Worm (Caenorhabditis elegans) whole organism, L1 larva: ENCODE results near the gene sel-7.

Experiments
- C04F5.9 ChIP-seq: sonication (generic microtip); optimal IDR thresholded peaks from 2 replicates; lab custom pipeline; 2016; ENCODE audit warnings: missing genetic modification characterization, missing compliant biosample characterization
- C16A3.4 ChIP-seq: fragments of 150-350 bp; optimal IDR thresholded peaks from 2 replicates; lab custom pipeline; 2014; ENCODE audit warnings: missing biosample characterization, missing genetic modification characterization
- F16B12.6 ChIP-seq: fragments of 150-350 bp; optimal IDR thresholded peaks from 2 replicates; lab custom pipeline; 2014; ENCODE audit warnings: missing biosample characterization, missing genetic modification characterization
- aha-1 ChIP-seq: fragments of 150-350 bp; optimal IDR thresholded peaks from 2 replicates; lab custom pipeline; 2014; ENCODE audit warnings: missing biosample characterization, missing genetic modification characterization
- alr-1 ChIP-seq: fragments of 200-800 bp; sonication (Bioruptor generic); optimal IDR thresholded peaks from 2 replicates; lab custom pipeline; 2018; ENCODE audit warnings: borderline replicate concordance, mild to moderate bottlenecking, missing genetic modification characterization, missing compliant biosample characterization
- aly-2 ChIP-seq: fragments of 150-350 bp; optimal IDR thresholded peaks from 2 replicates; lab custom pipeline; 2014; ENCODE audit warnings: missing biosample characterization, missing genetic modification characterization
- blmp-1 ChIP-seq: fragments of 150-350 bp; optimal IDR thresholded peaks from 2 replicates; lab custom pipeline; 2014; ENCODE audit warnings: missing biosample characterization, missing genetic modification characterization
- ceh-63 ChIP-seq: fragments of 200-800 bp; sonication (Bioruptor generic); optimal IDR thresholded peaks from 2 replicates; lab custom pipeline; 2018; ENCODE audit warnings: mild to moderate bottlenecking, missing genetic modification characterization, missing compliant biosample characterization
- ceh-82 ChIP-seq, 3 experiments: fragments of 150-350 bp in 1 of 3; sonication (generic microtip) in 2 of 3; optimal IDR thresholded peaks; 2 replicates each; lab custom pipeline; 2014 to 2017; ENCODE audit warnings: missing biosample characterization in 3 of 3, missing genetic modification characterization in 3 of 3
- ces-1 ChIP-seq: fragments of 150-350 bp; optimal IDR thresholded peaks from 2 replicates; lab custom pipeline; 2014; ENCODE audit warnings: missing biosample characterization, missing genetic modification reagents, missing genetic modification characterization
- efl-1 ChIP-seq, 4 experiments: fragments of 150-350 bp; optimal IDR thresholded peaks in 3 of 4; peaks in 1 of 4; 1 replicate in 1 of 4; 2 replicates in 3 of 4; lab custom pipeline; 2014; ENCODE audit warnings: missing biosample characterization in 2 of 4, missing genetic modification characterization in 2 of 4, missing genetic modification reagents in 2 of 4
- elt-3 ChIP-seq, 6 experiments: fragments of 150-350 bp in 1 of 6; sonication (generic microtip); optimal IDR thresholded peaks; 2 replicates each; lab custom pipeline; 2017 to 2018; ENCODE audit warnings: missing biosample characterization in 6 of 6, missing genetic modification characterization in 6 of 6, inconsistent platforms in 1 of 6
- fkh-10 ChIP-seq: sonication (generic microtip); optimal IDR thresholded peaks from 2 replicates; lab custom pipeline; 2017; ENCODE audit warnings: missing biosample characterization, missing genetic modification reagents, missing genetic modification characterization
- hlh-17 ChIP-seq: fragments of 200-800 bp; sonication (Bioruptor generic); optimal IDR thresholded peaks from 2 replicates; lab custom pipeline; 2018; ENCODE audit warnings: missing genetic modification characterization, mild to moderate bottlenecking, missing compliant biosample characterization, moderate library complexity, borderline replicate concordance
- irx-1 ChIP-seq: sonication (generic microtip); optimal IDR thresholded peaks from 2 replicates; lab custom pipeline; 2016; ENCODE audit warnings: missing genetic modification characterization, missing compliant biosample characterization
- lir-3 ChIP-seq: sonication (generic microtip); optimal IDR thresholded peaks from 2 replicates; lab custom pipeline; 2016; ENCODE audit warnings: mild to moderate bottlenecking, missing genetic modification characterization, moderate library complexity, missing compliant biosample characterization; ENCODE audit not compliant: poor library complexity
- mab-9 ChIP-seq: fragments of 200-800 bp; sonication (Bioruptor generic); IDR thresholded peaks from 2 replicates; pipeline ENCODE4 v1.3.6; 2022; ENCODE audit warnings: missing genetic modification reagents, missing genetic modification characterization, missing compliant biosample characterization
- mdl-1 ChIP-seq, 2 experiments: fragments of 150-350 bp; optimal IDR thresholded peaks; 2 replicates each; lab custom pipeline; 2014 to 2017; ENCODE audit warnings: missing biosample characterization in 2 of 2, missing genetic modification characterization in 2 of 2, inconsistent platforms in 1 of 2
- mef-2 ChIP-seq: fragments of 150-350 bp; optimal IDR thresholded peaks from 2 replicates; lab custom pipeline; 2014; ENCODE audit warnings: missing biosample characterization, missing genetic modification characterization
- nhr-11 ChIP-seq: fragments of 150-350 bp; optimal IDR thresholded peaks from 2 replicates; lab custom pipeline; 2014; ENCODE audit warnings: missing biosample characterization, missing genetic modification characterization
- nhr-12 ChIP-seq: sonication (generic microtip); optimal IDR thresholded peaks from 2 replicates; lab custom pipeline; 2017; ENCODE audit warnings: missing biosample characterization, missing genetic modification characterization
- nhr-237 ChIP-seq: fragments of 150-350 bp; optimal IDR thresholded peaks from 2 replicates; lab custom pipeline; 2014; ENCODE audit warnings: missing biosample characterization, missing genetic modification characterization
- nhr-47 ChIP-seq: sonication (generic microtip); optimal IDR thresholded peaks from 2 replicates; lab custom pipeline; 2016; ENCODE audit warnings: mild to moderate bottlenecking, missing genetic modification characterization, moderate library complexity, missing compliant biosample characterization
- nhr-71 ChIP-seq: sonication (generic microtip); optimal IDR thresholded peaks from 2 replicates; lab custom pipeline; 2016; ENCODE audit warnings: mild to moderate bottlenecking, missing genetic modification characterization, moderate library complexity, missing compliant biosample characterization
- nhr-77 ChIP-seq: fragments of 150-350 bp; optimal IDR thresholded peaks from 2 replicates; lab custom pipeline; 2014; ENCODE audit warnings: missing biosample characterization, missing genetic modification characterization
- nhr-84 ChIP-seq: sonication (generic microtip); optimal IDR thresholded peaks from 2 replicates; lab custom pipeline; 2017; ENCODE audit warnings: missing biosample characterization, missing genetic modification characterization
- nhr-85 ChIP-seq: sonication (generic microtip); peaks from one replicate; lab custom pipeline; 2016; ENCODE audit warnings: missing genetic modification characterization, inconsistent platforms, missing compliant biosample characterization
- pag-3 ChIP-seq: sonication (generic microtip); optimal IDR thresholded peaks from 2 replicates; lab custom pipeline; 2017; ENCODE audit warnings: missing genetic modification characterization, mild to moderate bottlenecking, missing compliant biosample characterization, antibody characterized with exemption, borderline replicate concordance; ENCODE audit not compliant: insufficient read depth
- pqm-1 ChIP-seq: sonication (generic microtip); optimal IDR thresholded peaks from 3 replicates; lab custom pipeline; 2017; ENCODE audit warnings: missing biosample characterization, missing genetic modification characterization
- sox-4 ChIP-seq: sonication (generic microtip); optimal IDR thresholded peaks from 2 replicates; lab custom pipeline; 2016; ENCODE audit warnings: missing genetic modification characterization, missing compliant biosample characterization
- sptf-1 ChIP-seq: fragments of 150-350 bp; optimal IDR thresholded peaks from 2 replicates; lab custom pipeline; 2014; ENCODE audit warnings: missing biosample characterization, missing genetic modification characterization
- swsn-7 ChIP-seq: sonication (generic microtip); optimal IDR thresholded peaks from 2 replicates; lab custom pipeline; 2016; ENCODE audit warnings: missing genetic modification characterization, missing compliant biosample characterization
- tlp-1 ChIP-seq: fragments of 150-350 bp; optimal IDR thresholded peaks from 2 replicates; lab custom pipeline; 2014; ENCODE audit warnings: missing biosample characterization, missing genetic modification characterization
- zip-4 ChIP-seq: fragments of 200-800 bp; sonication (Bioruptor generic); optimal IDR thresholded peaks from 2 replicates; lab custom pipeline; 2018; ENCODE audit warnings: mild to moderate bottlenecking, missing genetic modification characterization, moderate library complexity, missing compliant biosample characterization

The sel-7 gene

ce11 chrX:14340381-14340780 lies at the start of gene sel-7:
sel-7 (minus strand) TSS chrX:14340481.
- TF ChIP-seq nhr-71 (tag; lab: Kevin White, UChicago) (no peak), tlp-1 (no peak), sptf-1 (tag; lab: Kevin White, UChicago) (no peak), aha-1 (tag; lab: Kevin White, UChicago) (no peak), C04F5.9 (tag; lab: Kevin White, UChicago) (no peak), ceh-82 (tag; optimal IDR thresholded peaks at IDR 0.05; lab: Kevin White, UChicago) (no peak)

- TF ChIP-seq nhr-85 (tag; lab: Kevin White, UChicago) (no peak), efl-1 (optimal IDR thresholded peaks at IDR 0.05; lab: Kevin White, UChicago) (no peak), efl-1 (GFP tag; optimal IDR thresholded peaks at IDR 0.05 in 1 of 2; lab: Kevin White, UChicago) (no peak), ceh-63 (GFP tag; lab: Kevin White, UChicago) (no peak), tlp-1 (no peak)
Measured at ce11 chrX:14382951-14383350, 42.7 kb upstream of the sel-7 start, which contains the start of gene Y60A9.3. Y60A9.3 (plus strand) TSS chrX:14383251.

- TF ChIP-seq nhr-11 (tag; lab: Kevin White, UChicago) (no peak), mdl-1 (tag; optimal IDR thresholded peaks at IDR 0.05; lab: Kevin White, UChicago) (no peak), blmp-1 (tag; lab: Kevin White, UChicago) (no peak), elt-3 (tag; optimal IDR thresholded peaks at IDR 0.05; lab: Kevin White, UChicago) (no peak), nhr-12 (tag; lab: Kevin White, UChicago) (no peak), swsn-7 (tag; lab: Kevin White, UChicago) (no peak), mef-2 (tag; lab: Kevin White, UChicago) (no peak), lir-3 (tag; lab: Kevin White, UChicago) (no peak), alr-1 (no peak), nhr-77 (no peak), nhr-47 (tag; lab: Kevin White, UChicago) (no peak), zip-4 (GFP tag; lab: Kevin White, UChicago) (no peak), pqm-1 (tag; lab: Kevin White, UChicago) (no peak)
Measured at ce11 chrX:14377169-14377568, 36.9 kb upstream of the sel-7 start, which contains the start of gene Y60A9A.1. Y60A9A.1 (minus strand) TSS chrX:14377269.

- no peak for TF ChIP-seq tlp-1
- TF ChIP-seq irx-1 (tag; lab: Kevin White, UChicago): no peak
- TF ChIP-seq fkh-10 (GFP tag; lab: Kevin White, UChicago): no peak
- TF ChIP-seq nhr-84 (tag; lab: Kevin White, UChicago): no peak
Measured at ce11 chrX:14370314-14370713, 30.0 kb upstream of the sel-7 start, which contains the start of gene irk-3. irk-3 (minus strand) TSS chrX:14370414.

ce11 chrX:14366081-14366480 lies 25.8 kb upstream of the sel-7 start:
- TF ChIP-seq hlh-17 (GFP tag; lab: Kevin White, UChicago): no peak
- no peak for TF ChIP-seq nhr-12 (tag; lab: Kevin White, UChicago)
- no peak for TF ChIP-seq pag-3 (tag; lab: Kevin White, UChicago)
- no peak for TF ChIP-seq nhr-237
- no peak for TF ChIP-seq C16A3.4 (tag; lab: Kevin White, UChicago)
- TF ChIP-seq F16B12.6 (tag; lab: Kevin White, UChicago): no peak
- no peak for TF ChIP-seq mab-9 (GFP tag; lab: Robert Waterston, UW)
- TF ChIP-seq aly-2: no peak
- TF ChIP-seq efl-1 (optimal IDR thresholded peaks at IDR 0.05; lab: Kevin White, UChicago): no peak
- TF ChIP-seq efl-1 (GFP tag; optimal IDR thresholded peaks at IDR 0.05 in 1 of 2; lab: Kevin White, UChicago): no peak
- no peak for TF ChIP-seq blmp-1 (tag; lab: Kevin White, UChicago)
- TF ChIP-seq sox-4 (tag; lab: Kevin White, UChicago): no peak
- TF ChIP-seq ces-1: no peak
